Fruit fly (Drosophila melanogaster) Kc167 (cell line): ENCODE measurements around the gene morgue.

ENCODE experiments used
- Myc ChIP-seq: fragments of >200 bp; optimal IDR thresholded peaks from 2 replicates; lab custom pipeline; 2017; ENCODE audit warnings: missing external identifiers
- Sin3A ChIP-seq: fragments of >200 bp; optimal IDR thresholded peaks from 2 replicates; lab custom pipeline; 2018; ENCODE audit warnings: missing external identifiers
- h ChIP-seq: fragments of >200 bp; optimal IDR thresholded peaks from 3 replicates; lab custom pipeline; 2018; ENCODE audit warnings: missing external identifiers
- insv ChIP-seq: fragments of >200 bp; optimal IDR thresholded peaks from 3 replicates; lab custom pipeline; 2018; ENCODE audit warnings: missing external identifiers
- psq ChIP-seq: fragments of >200 bp; optimal IDR thresholded peaks from 2 replicates; lab custom pipeline; 2017; ENCODE audit warnings: missing external identifiers
- ttk ChIP-seq: sonication (Bioruptor generic); optimal IDR thresholded peaks from 2 replicates; lab custom pipeline; 2017; ENCODE audit warnings: missing external identifiers

Gene morgue

dm6 chr2L:4403013-4403604 is 41.4 kb downstream of the morgue start, which contains the start of gene Dim1:
Gene Dim1 (plus strand): TSS chr2L:4403251.
- TF ChIP-seq ttk (no peak), h (lab: Kevin White, UChicago) (no peak), Myc (no peak), Sin3A (lab: Kevin White, UChicago) (no peak), insv (no peak), psq (lab: Kevin White, UChicago) (no peak)

- no peak for TF ChIP-seq Sin3A (lab: Kevin White, UChicago)
- no peak for TF ChIP-seq Myc
- TF ChIP-seq ttk = no peak
- TF ChIP-seq psq (lab: Kevin White, UChicago) = no peak
- no peak for TF ChIP-seq h (lab: Kevin White, UChicago)
- no peak for TF ChIP-seq insv
Measured at dm6 chr2L:4400653-4401052, 43.8 kb downstream of the morgue start, which contains the start of gene CG33003. Gene CG33003 (plus strand): TSS chr2L:4400953.

dm6 chr2L:4393842-4394421 is 50.5 kb downstream of the morgue start, which contains the start of gene CG3652:
Gene CG3652 (minus strand): TSS chr2L:4393876.
- no peak for TF ChIP-seq insv
- TF ChIP-seq ttk = no peak
- TF ChIP-seq Myc = no peak
- TF ChIP-seq h (lab: Kevin White, UChicago) = no peak
- no peak for TF ChIP-seq Sin3A (lab: Kevin White, UChicago)
- no peak for TF ChIP-seq psq (lab: Kevin White, UChicago)
